Worm (Caenorhabditis elegans) whole organism, L4 larva: ENCODE results near the gene C25A8.1.

Source experiments
- F26F4.8 ChIP-seq: fragments of 200-800 bp; sonication (Bioruptor generic); conservative IDR thresholded peaks from 2 replicates; pipeline ENCODE4 v1.3.6; 2022; ENCODE audit warnings: missing genetic modification characterization, missing compliant biosample characterization
- Y5F2A.4 ChIP-seq: fragments of 200-800 bp; sonication (Bioruptor generic); optimal IDR thresholded peaks from 2 replicates; lab custom pipeline; 2018; ENCODE audit warnings: mild to moderate bottlenecking, missing genetic modification characterization, missing compliant biosample characterization
- arid-1 ChIP-seq: fragments of 200-800 bp; sonication (Bioruptor generic); conservative IDR thresholded peaks from 2 replicates; pipeline ENCODE4 v1.3.6; 2022; ENCODE audit warnings: missing genetic modification reagents, missing genetic modification characterization, missing compliant biosample characterization
- daf-12 ChIP-seq: fragments of 150-350 bp; optimal IDR thresholded peaks from 2 replicates; lab custom pipeline; 2014; ENCODE audit warnings: missing biosample characterization, missing genetic modification reagents, missing genetic modification characterization
- fos-1 ChIP-seq: fragments of 150-350 bp; optimal IDR thresholded peaks from 2 replicates; lab custom pipeline; 2014; ENCODE audit warnings: missing biosample characterization, missing genetic modification characterization
- lin-13 ChIP-seq: fragments of 150-350 bp; optimal IDR thresholded peaks from 2 replicates; lab custom pipeline; 2014; ENCODE audit warnings: missing biosample characterization, missing genetic modification reagents, missing genetic modification characterization
- lin-15B ChIP-seq: fragments of 150-350 bp; sonication (generic microtip); optimal IDR thresholded peaks from 3 replicates; lab custom pipeline; 2014; ENCODE audit warnings: missing biosample characterization, missing genetic modification characterization
- nhr-25 ChIP-seq: sonication (generic microtip); optimal IDR thresholded peaks from 2 replicates; lab custom pipeline; 2017; ENCODE audit warnings: missing genetic modification characterization, mild to moderate bottlenecking, missing compliant biosample characterization, antibody characterized with exemption, moderate library complexity, borderline replicate concordance; ENCODE audit not compliant: insufficient read depth
- nhr-76 ChIP-seq: fragments of 150-350 bp; optimal IDR thresholded peaks from 2 replicates; lab custom pipeline; 2014; ENCODE audit warnings: missing biosample characterization, missing genetic modification characterization
- nhr-77 ChIP-seq: fragments of 150-350 bp; optimal IDR thresholded peaks from 2 replicates; lab custom pipeline; 2014; ENCODE audit warnings: missing biosample characterization, missing genetic modification characterization
- snpc-4 ChIP-seq: fragments of 150-350 bp; optimal IDR thresholded peaks from 2 replicates; lab custom pipeline; 2014; ENCODE audit warnings: missing biosample characterization, missing genetic modification characterization
- unc-62 ChIP-seq, 3 experiments: fragments of 150-350 bp in 1 of 3; sonication (generic microtip); optimal IDR thresholded peaks in 2 of 3; peaks in 1 of 3; 1 replicate in 1 of 3; 2 replicates in 2 of 3; lab custom pipeline; 2014 to 2017; ENCODE audit warnings: missing biosample characterization in 3 of 3, missing genetic modification characterization in 3 of 3, missing genetic modification reagents in 3 of 3, missing genotype in 1 of 3
- zip-11 ChIP-seq: fragments of 200-800 bp; sonication (Bioruptor generic); IDR thresholded peaks from 2 replicates; pipeline ENCODE4 v1.3.6; 2022; ENCODE audit warnings: missing genetic modification characterization, missing compliant biosample characterization
- ztf-11 ChIP-seq: fragments of 150-350 bp; optimal IDR thresholded peaks from 2 replicates; lab custom pipeline; 2014; ENCODE audit warnings: missing biosample characterization, missing genetic modification characterization

DNA sequence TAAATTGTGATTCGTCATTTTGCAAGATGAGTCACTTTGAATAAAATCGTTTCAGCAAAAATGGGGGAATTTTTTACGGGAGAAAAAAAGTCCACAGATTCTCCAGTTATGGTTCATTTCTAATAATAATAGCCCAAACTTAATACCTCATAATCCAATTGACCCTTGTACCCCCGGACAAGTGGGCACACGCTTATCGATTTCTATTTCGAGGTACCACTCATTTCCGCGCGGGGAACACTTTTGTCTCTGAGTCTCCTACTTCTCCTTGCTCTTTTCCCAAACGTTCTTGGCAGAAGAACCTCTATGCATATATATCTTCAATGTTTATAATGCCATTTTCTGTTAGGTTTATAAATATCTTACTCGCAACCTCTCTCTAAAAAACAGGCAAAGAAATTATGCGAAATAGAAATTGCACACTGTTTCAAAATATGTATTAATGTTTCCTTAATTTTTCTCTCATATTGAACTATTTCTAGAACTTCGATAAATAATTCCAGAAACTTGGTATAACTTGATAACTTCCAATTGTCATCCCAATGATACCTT lies 6.3 kb downstream of the C25A8.1 start, which contains the start of gene gldi-4:
- no peak for TF ChIP-seq snpc-4
- no peak for TF ChIP-seq daf-12 (tag; lab: Kevin White, UChicago)
- TF ChIP-seq zip-11 = no peak
- TF ChIP-seq nhr-25 (tag; lab: Kevin White, UChicago) = no peak
- no peak for TF ChIP-seq fos-1 (tag; lab: Kevin White, UChicago)
- no peak for TF ChIP-seq F26F4.8 (GFP tag; lab: Robert Waterston, UW)
- no peak for TF ChIP-seq lin-15B (tag; lab: Kevin White, UChicago)
- TF ChIP-seq lin-13 (GFP tag; lab: Kevin White, UChicago) = no peak
- no peak for TF ChIP-seq Y5F2A.4 (GFP tag; lab: Kevin White, UChicago)
- TF ChIP-seq ztf-11 (tag; lab: Kevin White, UChicago) = no peak
- TF ChIP-seq nhr-77 (tag; lab: Kevin White, UChicago) = no peak
- TF ChIP-seq arid-1 (GFP tag; lab: Robert Waterston, UW) = no peak
- no peak for TF ChIP-seq nhr-76
- no peak for TF ChIP-seq unc-62 (GFP tag; optimal IDR thresholded peaks at IDR 0.05 in 1 of 2; lab: Kevin White, UChicago)
- TF ChIP-seq unc-62 (tag; optimal IDR thresholded peaks at IDR 0.05; lab: Kevin White, UChicago) = no peak
